Fruit fly (Drosophila melanogaster) whole organism, embryonic: ENCODE data around the gene MsR2.

Experiments used
- Antp ChIP-seq: fragments of 200-800 bp; sonication (Bioruptor generic); optimal IDR thresholded peaks from 3 replicates; lab custom pipeline; 2016; ENCODE audit warnings: missing biosample characterization, missing genetic modification characterization
- Bteb2 ChIP-seq: fragments of 200-800 bp; sonication (Bioruptor generic); optimal IDR thresholded peaks from 2 replicates; lab custom pipeline; 2016; ENCODE audit warnings: missing biosample characterization, missing genetic modification characterization
- CG10209 ChIP-seq: fragments of 200-800 bp; sonication (Bioruptor generic); optimal IDR thresholded peaks from 3 replicates; lab custom pipeline; 2017; ENCODE audit warnings: missing biosample characterization, mild to moderate bottlenecking, missing genetic modification characterization, missing genetic modification reagents
- CG10366 ChIP-seq: fragments of 200-800 bp; sonication (Bioruptor generic); IDR thresholded peaks from 2 replicates; pipeline ENCODE4 v1.3.6; 2022; ENCODE audit warnings: missing biosample characterization, missing genetic modification characterization
- CG11504 ChIP-seq: fragments of 200-800 bp; sonication (Bioruptor generic); optimal IDR thresholded peaks from 3 replicates; lab custom pipeline; 2019; ENCODE audit warnings: missing biosample characterization, mild to moderate bottlenecking, missing genetic modification characterization, moderate library complexity
- CG11695 ChIP-seq: fragments of 200-800 bp; sonication (Bioruptor generic); IDR thresholded peaks from 3 replicates; pipeline ENCODE4 v1.3.6; 2022; ENCODE audit warnings: missing biosample characterization, missing genetic modification characterization
- CG12299 ChIP-seq: fragments of 200-800 bp; sonication (Bioruptor generic); optimal IDR thresholded peaks from 2 replicates; lab custom pipeline; 2018; ENCODE audit warnings: missing biosample characterization, mild to moderate bottlenecking, missing genetic modification characterization
- CG13624 ChIP-seq: fragments of 200-800 bp; sonication (Bioruptor generic); optimal IDR thresholded peaks from 2 replicates; lab custom pipeline; 2016; ENCODE audit warnings: missing biosample characterization, missing genetic modification characterization
- CG15479 ChIP-seq: fragments of 200-800 bp; sonication (Bioruptor generic); optimal IDR thresholded peaks from 3 replicates; lab custom pipeline; 2019; ENCODE audit warnings: missing biosample characterization, mild to moderate bottlenecking, missing genetic modification characterization, moderate library complexity
- CG17912 ChIP-seq: fragments of 200-800 bp; sonication (Bioruptor generic); optimal IDR thresholded peaks from 2 replicates; lab custom pipeline; 2018; ENCODE audit warnings: missing biosample characterization, mild to moderate bottlenecking, missing genetic modification characterization
- CG2120 ChIP-seq: fragments of 200-800 bp; sonication (Bioruptor generic); optimal IDR thresholded peaks from 3 replicates; lab custom pipeline; 2016; ENCODE audit warnings: missing biosample characterization, missing genetic modification characterization
- CG32532 ChIP-seq: fragments of 200-800 bp; sonication (Bioruptor generic); IDR thresholded peaks from 2 replicates; pipeline ENCODE4 v1.3.6; 2022; ENCODE audit warnings: missing biosample characterization, missing genetic modification characterization
- CG4424 ChIP-seq: fragments of 200-800 bp; sonication (Bioruptor generic); optimal IDR thresholded peaks from 3 replicates; lab custom pipeline; 2016; ENCODE audit warnings: missing biosample characterization, missing genetic modification characterization
- CG6654 ChIP-seq: fragments of 200-800 bp; sonication (Bioruptor generic); optimal IDR thresholded peaks from 2 replicates; lab custom pipeline; 2017; ENCODE audit warnings: missing biosample characterization, mild to moderate bottlenecking, missing genetic modification characterization
- CG7839 ChIP-seq: fragments of 200-800 bp; sonication (Bioruptor generic); optimal IDR thresholded peaks from 3 replicates; lab custom pipeline; 2018; ENCODE audit warnings: missing biosample characterization, mild to moderate bottlenecking, missing genetic modification characterization, moderate library complexity
- CG8359 ChIP-seq: fragments of 200-800 bp; sonication (Bioruptor generic); optimal IDR thresholded peaks from 2 replicates; lab custom pipeline; 2017; ENCODE audit warnings: missing biosample characterization, mild to moderate bottlenecking, missing genetic modification characterization, borderline replicate concordance
- CG9609 ChIP-seq: fragments of 200-800 bp; sonication (Bioruptor generic); optimal IDR thresholded peaks from 3 replicates; lab custom pipeline; 2016; ENCODE audit warnings: missing biosample characterization, missing genetic modification characterization
- CG9727 ChIP-seq: fragments of 200-800 bp; sonication (Bioruptor generic); optimal IDR thresholded peaks from 3 replicates; lab custom pipeline; 2017; ENCODE audit warnings: missing biosample characterization, mild to moderate bottlenecking, missing genetic modification characterization
- CTCF ChIP-seq: fragments of 200-800 bp; sonication (Bioruptor generic); optimal IDR thresholded peaks from 2 replicates; lab custom pipeline; 2017; ENCODE audit warnings: missing biosample characterization, mild to moderate bottlenecking, missing genetic modification characterization, moderate library complexity
- Chrac-16 ChIP-seq: fragments of 200-800 bp; sonication (Bioruptor generic); optimal IDR thresholded peaks from 3 replicates; lab custom pipeline; 2016; ENCODE audit warnings: missing biosample characterization, missing genetic modification characterization
- Dfd ChIP-seq, 2 experiments: fragments of >200 bp; optimal IDR thresholded peaks; 2 replicates each; lab custom pipeline; 2017; ENCODE audit warnings: missing biosample characterization in 2 of 2, missing genetic modification characterization in 2 of 2
- Lpt ChIP-seq: fragments of >200 bp; optimal IDR thresholded peaks from 2 replicates; lab custom pipeline; 2018; ENCODE audit warnings: missing biosample characterization, missing genetic modification characterization
- Pdp1 ChIP-seq, 2 experiments: fragments of 200-800 bp; sonication (Bioruptor generic); optimal IDR thresholded peaks; 3 replicates each; lab custom pipeline; 2016; ENCODE audit warnings: missing biosample characterization in 2 of 2, missing genetic modification characterization in 2 of 2, mild to moderate bottlenecking in 1 of 2, moderate library complexity in 1 of 2
- Ptx1 ChIP-seq: fragments of 200-800 bp; sonication (Bioruptor generic); IDR thresholded peaks from 2 replicates; pipeline ENCODE4 v1.3.6; 2022; ENCODE audit warnings: missing biosample characterization, missing genetic modification characterization
- Xrp1 ChIP-seq: fragments of 200-800 bp; sonication (Bioruptor generic); IDR thresholded peaks from 2 replicates; pipeline ENCODE4 v1.3.6; 2022; ENCODE audit warnings: missing biosample characterization, missing genetic modification characterization
- ab ChIP-seq: fragments of 200-800 bp; sonication (Bioruptor generic); optimal IDR thresholded peaks from 2 replicates; lab custom pipeline; 2016; ENCODE audit warnings: missing biosample characterization, missing genetic modification characterization
- abd-A ChIP-seq: fragments of 200-800 bp; sonication (Bioruptor generic); optimal IDR thresholded peaks from 3 replicates; lab custom pipeline; 2019; ENCODE audit warnings: missing biosample characterization, mild to moderate bottlenecking, missing genetic modification characterization, moderate library complexity
- amos ChIP-seq: fragments of 200-800 bp; sonication (Bioruptor generic); IDR thresholded peaks from 2 replicates; pipeline ENCODE4 v1.3.6; 2022; ENCODE audit warnings: missing biosample characterization, missing genetic modification characterization; ENCODE audit not compliant: partially characterized antibody
- bowl ChIP-seq: fragments of 200-800 bp; sonication (Bioruptor generic); IDR thresholded peaks from 2 replicates; pipeline ENCODE4 v1.3.6; 2022; ENCODE audit warnings: missing biosample characterization, missing genetic modification characterization
- cato ChIP-seq: fragments of 200-800 bp; sonication (Bioruptor generic); optimal IDR thresholded peaks from 2 replicates; lab custom pipeline; 2016; ENCODE audit warnings: missing biosample characterization, missing genetic modification characterization, borderline replicate concordance
- croc ChIP-seq: fragments of 200-800 bp; sonication (Bioruptor generic); conservative IDR thresholded peaks from 3 replicates; pipeline ENCODE4 v1.3.6; 2022; ENCODE audit warnings: missing biosample characterization, missing genetic modification characterization
- fd102C ChIP-seq: fragments of 200-800 bp; sonication (Bioruptor generic); optimal IDR thresholded peaks from 2 replicates; lab custom pipeline; 2018; ENCODE audit warnings: missing biosample characterization, mild to moderate bottlenecking, missing genetic modification characterization, moderate library complexity
- gce ChIP-seq: fragments of 200-800 bp; sonication (Bioruptor generic); IDR thresholded peaks from 3 replicates; pipeline ENCODE4 v1.3.6; 2022; ENCODE audit warnings: missing biosample characterization, missing genetic modification characterization
- gem ChIP-seq: fragments of 200-800 bp; sonication (Bioruptor generic); optimal IDR thresholded peaks from 2 replicates; lab custom pipeline; 2019; ENCODE audit warnings: missing biosample characterization, mild to moderate bottlenecking, missing genetic modification characterization, moderate library complexity
- ham ChIP-seq: fragments of 200-800 bp; sonication (Bioruptor generic); IDR thresholded peaks from 2 replicates; pipeline ENCODE4 v1.3.6; 2022; ENCODE audit warnings: missing biosample characterization, missing genetic modification characterization
- kah ChIP-seq: fragments of 200-800 bp; sonication (Bioruptor generic); optimal IDR thresholded peaks from 2 replicates; lab custom pipeline; 2018; ENCODE audit warnings: missing biosample characterization, mild to moderate bottlenecking, missing genetic modification characterization
- lola ChIP-seq, 3 experiments: fragments of >200 bp in 2 of 3; fragments of 200-800 bp in 1 of 3; sonication (Bioruptor generic) in 1 of 3; optimal IDR thresholded peaks; 2 replicates each; lab custom pipeline; 2017 to 2019; ENCODE audit warnings: missing biosample characterization in 3 of 3, missing genetic modification characterization in 3 of 3, mild to moderate bottlenecking in 1 of 3, moderate library complexity in 1 of 3
- maf-S ChIP-seq: fragments of 200-800 bp; sonication (Bioruptor generic); optimal IDR thresholded peaks from 2 replicates; lab custom pipeline; 2016; ENCODE audit warnings: missing biosample characterization, missing genetic modification characterization
- nau ChIP-seq: fragments of 200-800 bp; sonication (Bioruptor generic); optimal IDR thresholded peaks from 3 replicates; lab custom pipeline; 2017; ENCODE audit warnings: missing biosample characterization, mild to moderate bottlenecking, missing genetic modification characterization, missing genetic modification reagents
- sob ChIP-seq: fragments of 200-800 bp; sonication (Bioruptor generic); IDR thresholded peaks from 2 replicates; pipeline ENCODE4 v1.3.6; 2022; ENCODE audit warnings: missing biosample characterization, missing genetic modification characterization
- ssp ChIP-seq: fragments of 200-800 bp; sonication (Bioruptor generic); IDR thresholded peaks from 2 replicates; pipeline ENCODE4 v1.3.6; 2022; ENCODE audit warnings: missing biosample characterization, missing genetic modification characterization
- stwl ChIP-seq: fragments of 200-800 bp; sonication (Bioruptor generic); optimal IDR thresholded peaks from 3 replicates; lab custom pipeline; 2018; ENCODE audit warnings: missing biosample characterization, mild to moderate bottlenecking, missing genetic modification characterization, moderate library complexity
- tll ChIP-seq, 2 experiments: fragments of 200-800 bp in 1 of 2; fragments of >200 bp in 1 of 2; sonication (Bioruptor generic) in 1 of 2; optimal IDR thresholded peaks; 2 replicates each; lab custom pipeline; 2017 to 2019; ENCODE audit warnings: missing biosample characterization in 2 of 2, missing genetic modification characterization in 2 of 2, mild to moderate bottlenecking in 1 of 2, moderate library complexity in 1 of 2
- vnd ChIP-seq: fragments of 200-800 bp; sonication (Bioruptor generic); IDR thresholded peaks from 3 replicates; pipeline ENCODE4 v1.3.6; 2022; ENCODE audit warnings: missing biosample characterization, missing genetic modification characterization; ENCODE audit not compliant: partially characterized antibody
- vvl ChIP-seq: fragments of 200-800 bp; sonication (Bioruptor generic); IDR thresholded peaks from 2 replicates; pipeline ENCODE4 v1.3.6; 2022; ENCODE audit warnings: missing biosample characterization, missing genetic modification characterization
- yki ChIP-seq: fragments of >200 bp; optimal IDR thresholded peaks from 3 replicates; lab custom pipeline; 2018
- zen ChIP-seq: fragments of 200-800 bp; sonication (Bioruptor generic); optimal IDR thresholded peaks from 3 replicates; lab custom pipeline; 2018; ENCODE audit warnings: missing biosample characterization, mild to moderate bottlenecking, missing genetic modification characterization, moderate library complexity

MsR2 gene

DNA sequence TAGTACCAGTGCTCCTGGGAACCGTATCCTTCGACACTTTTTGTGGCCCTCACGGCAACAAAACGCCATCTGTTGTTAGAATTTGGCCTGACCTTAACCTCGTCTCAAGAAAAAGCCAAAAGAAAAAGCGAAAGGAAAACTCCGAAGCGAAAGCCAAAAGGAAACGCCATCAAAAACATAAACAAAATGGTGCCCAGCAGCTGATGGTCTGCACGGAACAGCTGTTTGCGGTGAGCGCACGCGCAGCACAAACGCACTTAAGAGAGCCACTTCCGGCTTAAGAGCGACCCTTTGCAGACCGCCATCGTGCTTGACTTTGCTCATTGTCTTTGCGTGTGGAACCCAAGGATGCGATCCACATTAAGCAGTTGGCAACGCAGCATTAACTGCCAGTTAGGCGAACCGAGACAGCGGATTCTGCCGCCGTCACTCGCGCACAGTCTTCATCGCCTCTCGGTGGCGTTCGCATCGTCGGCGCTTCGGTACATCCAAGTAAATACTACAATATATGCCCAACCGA, 39.6 kb downstream of the MsR2 start, which contains the start of gene MsR1 (continued):
- no peak for TF ChIP-seq ab (GFP tag; lab: Kevin White, UChicago)
- no peak for TF ChIP-seq fd102C (GFP tag; lab: Kevin White, UChicago)
- peak; percentile 74 for TF ChIP-seq CTCF (GFP tag; lab: Kevin White, UChicago)
- TF ChIP-seq ham (GFP tag; lab: Robert Waterston, UW), result no peak
- no peak for TF ChIP-seq Xrp1 (GFP tag; lab: Robert Waterston, UW)

DNA sequence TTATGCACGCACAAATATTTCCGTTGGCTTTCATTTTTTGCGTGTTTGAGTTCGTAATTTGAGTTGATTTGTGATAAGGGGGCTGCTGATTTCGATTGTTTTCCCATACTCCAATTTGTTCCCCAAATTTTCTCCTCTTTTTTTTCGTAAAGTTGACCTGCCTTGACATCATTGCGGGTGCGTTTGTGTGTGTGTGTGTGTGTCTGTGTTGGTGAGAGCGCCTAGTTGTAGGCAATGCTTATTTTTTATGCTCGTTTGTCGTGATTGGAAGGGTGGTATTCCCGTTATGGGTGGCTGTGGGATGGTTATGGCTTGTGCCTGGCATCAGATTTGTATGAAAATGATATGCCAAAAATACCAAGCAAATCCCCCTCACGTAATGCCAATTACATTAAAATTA, 42.6 kb downstream of the MsR2 start:
- TF ChIP-seq maf-S (GFP tag; lab: Kevin White, UChicago), result no peak
- TF ChIP-seq cato (GFP tag; lab: Kevin White, UChicago), result no peak
- no peak for TF ChIP-seq CG10366 (GFP tag; lab: Robert Waterston, UW)
- TF ChIP-seq CG17912 (GFP tag; lab: Kevin White, UChicago), result no peak
- TF ChIP-seq croc (GFP tag; lab: Robert Waterston, UW), result no peak
- no peak for TF ChIP-seq CG4424
- no peak for TF ChIP-seq yki
- no peak for TF ChIP-seq CG13624 (GFP tag; lab: Kevin White, UChicago)
- no peak for TF ChIP-seq vnd
- no peak for TF ChIP-seq Dfd (GFP tag; optimal IDR thresholded peaks at IDR 0.05; lab: Kevin White, UChicago)
- TF ChIP-seq CG6654, result no peak
- no peak for TF ChIP-seq bowl (GFP tag; lab: Robert Waterston, UW)
- TF ChIP-seq gce, result no peak
- TF ChIP-seq CG9609 (GFP tag; lab: Kevin White, UChicago), result no peak
- TF ChIP-seq zen (tag; lab: Kevin White, UChicago), result no peak
- TF ChIP-seq abd-A, result no peak

DNA sequence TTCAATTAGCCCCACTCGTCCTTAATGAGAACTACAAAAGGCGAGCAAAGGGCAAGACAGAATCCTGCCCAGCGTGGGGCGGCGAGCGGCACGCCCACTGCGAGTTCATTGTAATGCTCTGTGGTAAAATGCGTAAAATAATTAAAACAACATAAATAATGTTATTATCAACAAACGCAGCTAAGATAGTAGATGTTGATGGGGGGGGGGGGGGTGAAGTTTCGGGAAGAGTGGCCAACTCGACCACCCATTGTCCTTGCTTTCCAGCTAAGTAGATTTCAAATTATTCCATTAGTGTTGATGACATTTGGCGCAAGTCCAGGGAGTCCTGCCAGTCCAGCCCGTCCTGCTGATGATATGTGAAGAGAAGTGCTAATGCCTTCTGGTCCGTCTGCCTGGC, 46.1 kb downstream of the MsR2 start:
- TF ChIP-seq nau (GFP tag; lab: Kevin White, UChicago), result no peak
- no peak for TF ChIP-seq amos (GFP tag; lab: Robert Waterston, UW)
- no peak for TF ChIP-seq CG11695 (GFP tag; lab: Robert Waterston, UW)
- TF ChIP-seq Antp (GFP tag; lab: Kevin White, UChicago), result no peak
- no peak for TF ChIP-seq sob
- TF ChIP-seq lola (GFP tag; optimal IDR thresholded peaks at IDR 0.05; lab: Kevin White, UChicago), result no peak
- no peak for TF ChIP-seq tll (GFP tag; optimal IDR thresholded peaks at IDR 0.05; lab: Kevin White, UChicago)
- TF ChIP-seq CG8359, result no peak
- TF ChIP-seq, all 482 proteins: peak for 0

- TF ChIP-seq CG9727 (GFP tag; lab: Kevin White, UChicago), result no peak
- TF ChIP-seq maf-S (GFP tag; lab: Kevin White, UChicago), result no peak
- TF ChIP-seq Pdp1 (GFP tag; optimal IDR thresholded peaks at IDR 0.05; lab: Kevin White, UChicago), result no peak
- TF ChIP-seq ssp (GFP tag; lab: Robert Waterston, UW), result 0 out of 2 replicates have a peak, but pooled peaks have one; percentile 12
- TF ChIP-seq kah (GFP tag; lab: Kevin White, UChicago), result no peak
- TF ChIP-seq CG32532, result peak; percentile 47
- TF ChIP-seq CG2120 (GFP tag; lab: Kevin White, UChicago), result peak; percentile 23
- TF ChIP-seq Bteb2 (GFP tag; lab: Kevin White, UChicago), result no peak
- no peak for TF ChIP-seq Chrac-16
- TF ChIP-seq stwl (tag; lab: Kevin White, UChicago), result no peak
- no peak for TF ChIP-seq croc (GFP tag; lab: Robert Waterston, UW)
- TF ChIP-seq gem (tag; lab: Kevin White, UChicago), result no peak
- no peak for TF ChIP-seq CG10209 (GFP tag; lab: Kevin White, UChicago)
- peak; percentile 8 for TF ChIP-seq CG11504 (tag; lab: Kevin White, UChicago)
- TF ChIP-seq CG13624 (GFP tag; lab: Kevin White, UChicago), result no peak
- no peak for TF ChIP-seq CG12299 (tag; lab: Kevin White, UChicago)
- TF ChIP-seq amos (GFP tag; lab: Robert Waterston, UW), result no peak
- 0 out of 2 replicates have a peak, but pooled peaks have one; percentile 9 for TF ChIP-seq Ptx1 (GFP tag; lab: Robert Waterston, UW)
- TF ChIP-seq CG15479 (GFP tag; lab: Kevin White, UChicago), result no peak
- TF ChIP-seq Lpt (GFP tag; lab: Kevin White, UChicago), result no peak
- no peak for TF ChIP-seq CG7839 (tag; lab: Kevin White, UChicago)
- peak; percentile 18; the same call in 1 of the 2 replicates for TF ChIP-seq vvl (GFP tag; lab: Robert Waterston, UW)
These were observed 49.5 kb downstream of the MsR2 start for dm6 chr3L:2332228-2332627.
